Fruit fly (Drosophila melanogaster) whole organism, embryonic: Measurements from ENCODE around the gene CG31388.

Experiments used
- Atf-2 ChIP-seq: fragments of 200-800 bp; sonication (Bioruptor generic); optimal IDR thresholded peaks from 2 replicates; lab custom pipeline; 2016; ENCODE audit warnings: missing biosample characterization, missing genetic modification characterization
- Bteb2 ChIP-seq: fragments of 200-800 bp; sonication (Bioruptor generic); optimal IDR thresholded peaks from 2 replicates; lab custom pipeline; 2016; ENCODE audit warnings: missing biosample characterization, missing genetic modification characterization
- CG10979 ChIP-seq: fragments of 200-800 bp; sonication (Bioruptor generic); optimal IDR thresholded peaks from 2 replicates; lab custom pipeline; 2018; ENCODE audit warnings: missing biosample characterization, mild to moderate bottlenecking, missing genetic modification characterization, moderate library complexity
- CG12071 ChIP-seq: fragments of 200-800 bp; sonication (Bioruptor generic); optimal IDR thresholded peaks from 3 replicates; lab custom pipeline; 2018; ENCODE audit warnings: missing biosample characterization, mild to moderate bottlenecking, missing genetic modification characterization
- CG13287 ChIP-seq: fragments of 200-800 bp; sonication (Bioruptor generic); IDR thresholded peaks from 2 replicates; pipeline ENCODE4 v1.3.6; 2022; ENCODE audit warnings: missing biosample characterization, missing genetic modification characterization; ENCODE audit not compliant: partially characterized antibody
- CG13624 ChIP-seq: fragments of 200-800 bp; sonication (Bioruptor generic); optimal IDR thresholded peaks from 2 replicates; lab custom pipeline; 2016; ENCODE audit warnings: missing biosample characterization, missing genetic modification characterization
- CG15269 ChIP-seq: fragments of 200-800 bp; sonication (Bioruptor generic); optimal IDR thresholded peaks from 2 replicates; lab custom pipeline; 2018; ENCODE audit warnings: missing biosample characterization, mild to moderate bottlenecking, missing genetic modification characterization, moderate library complexity
- CG1792 ChIP-seq: fragments of 200-800 bp; sonication (Bioruptor generic); optimal IDR thresholded peaks from 2 replicates; lab custom pipeline; 2016; ENCODE audit warnings: missing biosample characterization, missing genetic modification characterization
- CG2199 ChIP-seq: fragments of 200-800 bp; sonication (Bioruptor generic); IDR thresholded peaks from 3 replicates; pipeline ENCODE4 v1.3.6; 2022; ENCODE audit warnings: missing biosample characterization, missing genetic modification characterization
- CG31224 ChIP-seq: fragments of 200-800 bp; sonication (Bioruptor generic); IDR thresholded peaks from 2 replicates; pipeline ENCODE4 v1.3.6; 2022; ENCODE audit warnings: missing biosample characterization, missing genetic modification characterization
- CG32772 ChIP-seq: fragments of 200-800 bp; sonication (Bioruptor generic); IDR thresholded peaks from 2 replicates; pipeline ENCODE4 v1.3.6; 2022; ENCODE audit warnings: missing biosample characterization, missing genetic modification characterization
- CG4360 ChIP-seq: fragments of 200-800 bp; sonication (Bioruptor generic); IDR thresholded peaks from 2 replicates; pipeline ENCODE4 v1.3.6; 2022; ENCODE audit warnings: missing biosample characterization, missing genetic modification characterization
- CG4424 ChIP-seq: fragments of 200-800 bp; sonication (Bioruptor generic); optimal IDR thresholded peaks from 3 replicates; lab custom pipeline; 2016; ENCODE audit warnings: missing biosample characterization, missing genetic modification characterization
- CG5180 ChIP-seq: fragments of 200-800 bp; sonication (Bioruptor generic); optimal IDR thresholded peaks from 3 replicates; lab custom pipeline; 2017; ENCODE audit warnings: missing biosample characterization, missing genetic modification characterization, mild to moderate bottlenecking, moderate library complexity, missing genetic modification reagents
- CG6272 ChIP-seq: fragments of 200-800 bp; sonication (Bioruptor generic); IDR thresholded peaks from 2 replicates; pipeline ENCODE4 v1.3.6; 2022; ENCODE audit warnings: missing biosample characterization, missing genetic modification characterization
- CG6654 ChIP-seq: fragments of 200-800 bp; sonication (Bioruptor generic); optimal IDR thresholded peaks from 2 replicates; lab custom pipeline; 2017; ENCODE audit warnings: missing biosample characterization, mild to moderate bottlenecking, missing genetic modification characterization
- CG6683 ChIP-seq: fragments of 200-800 bp; sonication (Bioruptor generic); optimal IDR thresholded peaks from 2 replicates; lab custom pipeline; 2017; ENCODE audit warnings: missing biosample characterization, mild to moderate bottlenecking, missing genetic modification characterization, missing genetic modification reagents
- CG6765 ChIP-seq: fragments of 200-800 bp; sonication (Bioruptor generic); optimal IDR thresholded peaks from 3 replicates; lab custom pipeline; 2017; ENCODE audit warnings: missing biosample characterization, mild to moderate bottlenecking, missing genetic modification characterization
- CG7745 ChIP-seq: fragments of 200-800 bp; sonication (Bioruptor generic); optimal IDR thresholded peaks from 2 replicates; lab custom pipeline; 2018; ENCODE audit warnings: missing biosample characterization, mild to moderate bottlenecking, missing genetic modification characterization, moderate library complexity
- CG8478 ChIP-seq: fragments of >200 bp; optimal IDR thresholded peaks from 2 replicates; lab custom pipeline; 2018
- CG8765 ChIP-seq: fragments of 200-800 bp; sonication (Bioruptor generic); IDR thresholded peaks from 2 replicates; pipeline ENCODE4 v1.3.6; 2022; ENCODE audit warnings: missing biosample characterization, missing genetic modification characterization
- CG9609 ChIP-seq: fragments of 200-800 bp; sonication (Bioruptor generic); optimal IDR thresholded peaks from 3 replicates; lab custom pipeline; 2016; ENCODE audit warnings: missing biosample characterization, missing genetic modification characterization
- Dll ChIP-seq: fragments of 200-800 bp; sonication (Bioruptor generic); IDR thresholded peaks from 4 replicates; pipeline ENCODE4 v1.3.6; 2022; ENCODE audit warnings: missing biosample characterization, missing genetic modification characterization; ENCODE audit not compliant: partially characterized antibody
- Ets65A ChIP-seq: fragments of 200-800 bp; sonication (Bioruptor generic); peaks from one replicate; lab custom pipeline; 2016; ENCODE audit warnings: missing biosample characterization, missing genetic modification characterization
- GATAe ChIP-seq: fragments of 200-800 bp; sonication (Bioruptor generic); conservative IDR thresholded peaks from 2 replicates; pipeline ENCODE4 v1.3.6; 2022; ENCODE audit warnings: missing biosample characterization, missing genetic modification characterization
- Hand ChIP-seq: fragments of 200-800 bp; sonication (Bioruptor generic); optimal IDR thresholded peaks from 2 replicates; lab custom pipeline; 2017; ENCODE audit warnings: mild to moderate bottlenecking, missing biosample characterization, missing genetic modification reagents, missing genetic modification characterization
- Hmr ChIP-seq: fragments of 200-800 bp; sonication (Bioruptor generic); optimal IDR thresholded peaks from 3 replicates; lab custom pipeline; 2017; ENCODE audit warnings: mild to moderate bottlenecking, missing biosample characterization, missing genetic modification reagents, missing genetic modification characterization
- Hr78 ChIP-seq, 2 experiments: fragments of 200-800 bp in 1 of 2; fragments of >200 bp in 1 of 2; sonication (Bioruptor generic) in 1 of 2; optimal IDR thresholded peaks; 2 replicates each; lab custom pipeline; 2017 to 2019; ENCODE audit warnings: missing biosample characterization in 2 of 2, missing genetic modification characterization in 2 of 2, mild to moderate bottlenecking in 1 of 2, moderate library complexity in 1 of 2
- Hsf ChIP-seq: fragments of 200-800 bp; sonication (Bioruptor generic); optimal IDR thresholded peaks from 3 replicates; lab custom pipeline; 2016; ENCODE audit warnings: missing biosample characterization, missing genetic modification characterization
- MTF-1 ChIP-seq: fragments of 200-800 bp; sonication (Bioruptor generic); optimal IDR thresholded peaks from 2 replicates; lab custom pipeline; 2018; ENCODE audit warnings: missing biosample characterization, mild to moderate bottlenecking, missing genetic modification characterization, borderline replicate concordance
- Med ChIP-seq: fragments of 200-800 bp; sonication (Bioruptor generic); peaks from one replicate; lab custom pipeline; 2016; ENCODE audit warnings: missing biosample characterization, missing genetic modification characterization, mild to moderate bottlenecking, inconsistent platforms, moderate library complexity
- Myb ChIP-seq: fragments of 200-800 bp; sonication (Bioruptor generic); optimal IDR thresholded peaks from 2 replicates; lab custom pipeline; 2016; ENCODE audit warnings: missing biosample characterization, missing genetic modification characterization
- Neu2 ChIP-seq: fragments of 200-800 bp; sonication (Bioruptor generic); optimal IDR thresholded peaks from 3 replicates; lab custom pipeline; 2016; ENCODE audit warnings: missing biosample characterization, missing genetic modification characterization, borderline replicate concordance
- Nf-YA ChIP-seq: fragments of 200-800 bp; sonication (Bioruptor generic); IDR thresholded peaks from 2 replicates; pipeline ENCODE4 v1.3.6; 2022; ENCODE audit warnings: missing biosample characterization, missing genetic modification characterization
- Pdp1 ChIP-seq, 2 experiments: fragments of 200-800 bp; sonication (Bioruptor generic); optimal IDR thresholded peaks; 3 replicates each; lab custom pipeline; 2016; ENCODE audit warnings: missing biosample characterization in 2 of 2, missing genetic modification characterization in 2 of 2, mild to moderate bottlenecking in 1 of 2, moderate library complexity in 1 of 2
- Ptx1 ChIP-seq: fragments of 200-800 bp; sonication (Bioruptor generic); IDR thresholded peaks from 2 replicates; pipeline ENCODE4 v1.3.6; 2022; ENCODE audit warnings: missing biosample characterization, missing genetic modification characterization
- ara ChIP-seq: fragments of 200-800 bp; sonication (Bioruptor generic); IDR thresholded peaks from 2 replicates; pipeline ENCODE4 v1.3.6; 2022; ENCODE audit warnings: missing biosample characterization, missing genetic modification characterization
- dm ChIP-seq: fragments of 200-800 bp; sonication (Bioruptor generic); optimal IDR thresholded peaks from 3 replicates; lab custom pipeline; 2016; ENCODE audit warnings: missing biosample characterization, missing genetic modification characterization
- eve ChIP-seq, 2 experiments: fragments of >200 bp; optimal IDR thresholded peaks; 2 replicates each; lab custom pipeline; 2017; ENCODE audit warnings: missing biosample characterization in 2 of 2, missing genetic modification characterization in 2 of 2
- fd102C ChIP-seq: fragments of 200-800 bp; sonication (Bioruptor generic); optimal IDR thresholded peaks from 2 replicates; lab custom pipeline; 2018; ENCODE audit warnings: missing biosample characterization, mild to moderate bottlenecking, missing genetic modification characterization, moderate library complexity
- grn ChIP-seq: fragments of 200-800 bp; sonication (Bioruptor generic); optimal IDR thresholded peaks from 3 replicates; lab custom pipeline; 2017; ENCODE audit warnings: missing biosample characterization, missing genetic modification characterization
- ken ChIP-seq: fragments of 200-800 bp; sonication (Bioruptor generic); IDR thresholded peaks from 3 replicates; pipeline ENCODE4 v1.3.6; 2022; ENCODE audit warnings: missing biosample characterization, missing genetic modification characterization
- nmo ChIP-seq: fragments of 200-800 bp; sonication (Bioruptor generic); optimal IDR thresholded peaks from 2 replicates; lab custom pipeline; 2018; ENCODE audit warnings: missing biosample characterization, mild to moderate bottlenecking, missing genetic modification characterization, moderate library complexity
- ranshi ChIP-seq: fragments of 200-800 bp; sonication (Bioruptor generic); IDR thresholded peaks from 2 replicates; pipeline ENCODE4 v1.3.6; 2022; ENCODE audit warnings: missing biosample characterization, missing genetic modification characterization
- rib ChIP-seq: fragments of 200-800 bp; sonication (Bioruptor generic); IDR thresholded peaks from 2 replicates; pipeline ENCODE4 v1.3.6; 2022; ENCODE audit warnings: missing biosample characterization, missing genetic modification characterization
- salm ChIP-seq: fragments of 200-800 bp; sonication (Bioruptor generic); optimal IDR thresholded peaks from 2 replicates; lab custom pipeline; 2018; ENCODE audit warnings: missing biosample characterization, mild to moderate bottlenecking, missing genetic modification characterization
- schlank ChIP-seq: fragments of 200-800 bp; sonication (Bioruptor generic); optimal IDR thresholded peaks from 2 replicates; lab custom pipeline; 2018; ENCODE audit warnings: missing biosample characterization, mild to moderate bottlenecking, missing genetic modification characterization
- scrt ChIP-seq: fragments of 200-800 bp; sonication (Bioruptor generic); optimal IDR thresholded peaks from 2 replicates; lab custom pipeline; 2018; ENCODE audit warnings: missing biosample characterization, mild to moderate bottlenecking, missing genetic modification characterization, moderate library complexity
- sima ChIP-seq: fragments of 200-800 bp; sonication (Bioruptor generic); optimal IDR thresholded peaks from 2 replicates; lab custom pipeline; 2016; ENCODE audit warnings: missing biosample characterization, missing genetic modification characterization
- vnd ChIP-seq: fragments of 200-800 bp; sonication (Bioruptor generic); IDR thresholded peaks from 3 replicates; pipeline ENCODE4 v1.3.6; 2022; ENCODE audit warnings: missing biosample characterization, missing genetic modification characterization; ENCODE audit not compliant: partially characterized antibody
- wor ChIP-seq: fragments of 200-800 bp; sonication (Bioruptor generic); IDR thresholded peaks from 2 replicates; pipeline ENCODE4 v1.3.6; 2022; ENCODE audit warnings: missing biosample characterization, missing genetic modification characterization

The CG31388 gene

dm6 chr3R:11199227-11199835 is 38.3 kb upstream of the CG31388 start (continued):
- TF ChIP-seq CG7745 (peak; percentile 29), fd102C (no peak), sima (no peak), eve (GFP tag; optimal IDR thresholded peaks at IDR 0.05; lab: Kevin White, UChicago) (no peak), CG5180 (no peak), CG8765 (GFP tag; lab: Robert Waterston, UW) (no peak), CG6654 (GFP tag; lab: Kevin White, UChicago) (no peak), CG13287 (GFP tag; lab: Robert Waterston, UW) (no peak), CG15269 (tag; lab: Kevin White, UChicago) (no peak), Myb (no peak), dm (no peak), vnd (0 out of 3 replicates have a peak, but pooled peaks have one; percentile 31), Hand (GFP tag; lab: Kevin White, UChicago) (no peak), GATAe (peak; percentile 21; the same call in 1 of the 2 replicates), wor (no peak), MTF-1 (GFP tag; lab: Kevin White, UChicago) (no peak), CG10979 (tag; lab: Kevin White, UChicago) (no peak), rib (GFP tag; lab: Robert Waterston, UW) (no peak), CG32772 (no peak), CG13624 (GFP tag; lab: Kevin White, UChicago) (no peak), CG6765 (GFP tag; lab: Kevin White, UChicago) (peak; percentile 12), CG9609 (GFP tag; lab: Kevin White, UChicago) (no peak), Hmr (GFP tag; lab: Kevin White, UChicago) (no peak), Ptx1 (GFP tag; lab: Robert Waterston, UW) (no peak), ranshi (GFP tag; lab: Robert Waterston, UW) (no peak), Med (GFP tag; lab: Kevin White, UChicago) (peak; percentile 50), Hr78 (GFP tag; optimal IDR thresholded peaks at IDR 0.05; lab: Kevin White, UChicago) (peak in 1 of 2 experiments; percentile 59), CG6683 (GFP tag; lab: Kevin White, UChicago) (no peak), schlank (no peak), CG12071 (GFP tag; lab: Kevin White, UChicago) (no peak), CG31224 (GFP tag; lab: Robert Waterston, UW) (peak; percentile 74), Pdp1 (GFP tag; optimal IDR thresholded peaks at IDR 0.05; lab: Kevin White, UChicago) (peak in 1 of 2 experiments; percentile 84), CG2199 (GFP tag; lab: Robert Waterston, UW) (no peak), scrt (no peak), Neu2 (GFP tag; lab: Kevin White, UChicago) (no peak), CG8478 (lab: Kevin White, UChicago) (no peak), CG1792 (no peak), Dll (no peak), Bteb2 (GFP tag; lab: Kevin White, UChicago) (no peak), ken (GFP tag; lab: Robert Waterston, UW) (no peak), ara (GFP tag; lab: Robert Waterston, UW) (no peak), CG4424 (GFP tag; lab: Kevin White, UChicago) (no peak), CG4360 (GFP tag; lab: Robert Waterston, UW) (no peak), CG6272 (GFP tag; lab: Robert Waterston, UW) (no peak), Nf-YA (GFP tag; lab: Robert Waterston, UW) (no peak), salm (tag; lab: Kevin White, UChicago) (peak; percentile 11), Atf-2 (GFP tag; lab: Kevin White, UChicago) (no peak), grn (peak; percentile 87), Ets65A (peak; percentile 25), Hsf (GFP tag; lab: Kevin White, UChicago) (no peak), nmo (GFP tag; lab: Kevin White, UChicago) (no peak)
